Worm (Caenorhabditis elegans): ENCODE measurements around the gene F21C10.3.

F21C10.3 gene

DNA sequence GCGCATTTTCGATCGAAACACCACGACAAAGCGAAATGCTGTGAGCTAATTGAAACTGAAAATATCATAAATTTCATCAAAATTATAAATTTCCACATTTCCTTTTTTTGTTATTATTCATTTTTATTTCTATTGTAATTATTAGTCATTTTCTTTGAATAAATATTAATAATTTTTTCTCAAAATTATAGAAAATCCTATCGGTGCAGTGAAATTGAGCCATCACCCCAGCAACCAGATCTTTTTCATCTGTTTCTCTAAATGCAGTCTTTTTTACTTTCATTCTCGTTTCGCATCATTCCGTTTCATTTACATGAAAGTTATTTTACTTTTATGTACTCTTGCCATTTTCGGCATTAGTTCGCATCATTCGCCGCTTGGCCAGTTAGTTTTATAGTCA is 5.9 kb upstream of the F21C10.3 start, which contains the start of gene F21C10.13:
Gene F21C10.13 (plus strand): TSS at position 301 of the 400 bp plus-strand sequence.
- TF ChIP-seq pag-3 (tag; optimal IDR thresholded peaks at IDR 0.05; ENCODE audit: borderline replicate concordance) (no peak), nfya-1 (tag; optimal IDR thresholded peaks at IDR 0.05) (no peak), pros-1 (tag; optimal IDR thresholded peaks at IDR 0.05) (no peak), ceh-34 (tag; optimal IDR thresholded peaks at IDR 0.05) (no peak), ceh-18 (tag; optimal IDR thresholded peaks at IDR 0.05) (no peak), C38D4.7 (GFP tag; optimal IDR thresholded peaks at IDR 0.05) (no peak), pha-2 (tag; optimal IDR thresholded peaks at IDR 0.05) (no peak), ref-2 (tag; optimal IDR thresholded peaks at IDR 0.05) (no peak), madf-2 (tag; optimal IDR thresholded peaks at IDR 0.05) (no peak), ceh-14 (tag; optimal IDR thresholded peaks at IDR 0.05) (no peak), dmd-4 (tag; optimal IDR thresholded peaks at IDR 0.05; ENCODE audit: borderline replicate concordance) (no peak), syd-9 (tag; optimal IDR thresholded peaks at IDR 0.05) (no peak), pat-9 (tag; optimal IDR thresholded peaks at IDR 0.05) (no peak), lin-11 (tag; optimal IDR thresholded peaks at IDR 0.05) (no peak)

ce11 chrV:9123186-9123585 is 4.7 kb upstream of the F21C10.3 start, which contains the start of gene F21C10.11:
F21C10.11 (plus strand) TSS chrV:9123486.
- TF ChIP-seq hlh-15 (tag; optimal IDR thresholded peaks at IDR 0.05): no peak
- no peak for TF ChIP-seq ceh-31 (tag; optimal IDR thresholded peaks at IDR 0.05)
- TF ChIP-seq unc-3 (GFP tag; conservative IDR thresholded peaks at IDR 0.05): no peak
- no peak for TF ChIP-seq unc-3 (tag; optimal IDR thresholded peaks at IDR 0.05)
- TF ChIP-seq fax-1 (tag; optimal IDR thresholded peaks at IDR 0.05): no peak
- TF ChIP-seq eyg-1 (tag; optimal IDR thresholded peaks at IDR 0.05): no peak
- no peak for TF ChIP-seq ztf-16 (tag; optimal IDR thresholded peaks at IDR 0.05)
- no peak for TF ChIP-seq pha-2 (tag; optimal IDR thresholded peaks at IDR 0.05)
- no peak for TF ChIP-seq hlh-8 (tag; optimal IDR thresholded peaks at IDR 0.05)
- no peak for TF ChIP-seq Y22D7AL.16 (tag; optimal IDR thresholded peaks at IDR 0.05)
- no peak for TF ChIP-seq rnt-1 (tag; optimal IDR thresholded peaks at IDR 0.05)
- no peak for TF ChIP-seq ceh-34 (tag; optimal IDR thresholded peaks at IDR 0.05)
- no peak for TF ChIP-seq gmeb-2 (tag; optimal IDR thresholded peaks at IDR 0.05)
- TF ChIP-seq sox-4 (tag; optimal IDR thresholded peaks at IDR 0.05): no peak

- TF ChIP-seq sdc-2 (tag; optimal IDR thresholded peaks at IDR 0.05) (no peak), pag-3 (tag; optimal IDR thresholded peaks at IDR 0.05; ENCODE audit: borderline replicate concordance) (no peak), hlh-30 (tag; optimal IDR thresholded peaks at IDR 0.05; ENCODE audit: insufficient read depth) (no peak), pat-9 (tag; optimal IDR thresholded peaks at IDR 0.05) (no peak), ceh-31 (tag; optimal IDR thresholded peaks at IDR 0.05) (no peak), dve-1 (tag; optimal IDR thresholded peaks at IDR 0.05) (no peak), T23F11.4 (GFP tag; optimal IDR thresholded peaks at IDR 0.05) (no peak), fkh-6 (tag; optimal IDR thresholded peaks at IDR 0.05) (no peak), ceh-2 (tag; optimal IDR thresholded peaks at IDR 0.05) (no peak), elt-4 (tag; optimal IDR thresholded peaks at IDR 0.05) (no peak)
Measured at ce11 chrV:9124180-9124579, 3.7 kb upstream of the F21C10.3 start, which contains the start of gene F21C10.6. F21C10.6 (plus strand) TSS chrV:9124480.

- TF ChIP-seq elt-2 (tag; optimal IDR thresholded peaks at IDR 0.05): no peak
- TF ChIP-seq madf-2 (tag; optimal IDR thresholded peaks at IDR 0.05): no peak
- TF ChIP-seq mec-3 (tag; optimal IDR thresholded peaks at IDR 0.05; ENCODE audit: borderline replicate concordance): no peak
- TF ChIP-seq pat-9 (tag; optimal IDR thresholded peaks at IDR 0.05): no peak
- TF ChIP-seq ttx-3 (tag; optimal IDR thresholded peaks at IDR 0.05): no peak
- TF ChIP-seq pqm-1 (tag; optimal IDR thresholded peaks at IDR 0.05): no peak
Measured at ce11 chrV:9125345-9125744, 2.5 kb upstream of the F21C10.3 start, which contains the start of gene F21C10.5. F21C10.5 (plus strand) TSS chrV:9125645.
